Fruit fly (Drosophila melanogaster): Measurements from ENCODE around the gene Jhbp12.

DNA sequence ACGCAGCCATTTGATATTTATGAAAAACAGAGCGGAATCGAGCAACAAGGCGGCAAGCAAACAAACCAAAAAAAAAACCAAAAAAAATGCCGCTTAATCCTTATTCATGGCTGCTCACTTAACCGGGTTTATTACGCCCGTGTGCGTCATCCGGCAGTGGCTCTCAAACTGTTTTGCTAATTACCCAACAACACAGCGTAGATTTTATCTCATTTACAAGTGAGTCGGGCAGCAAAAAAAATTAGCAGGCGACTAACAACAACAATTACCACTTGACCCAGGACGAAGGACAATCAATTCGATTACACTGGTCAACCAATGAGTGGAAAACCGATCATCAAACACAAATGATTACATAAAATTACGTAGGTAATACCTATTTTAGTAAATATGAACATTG, 23.6 kb downstream of the Jhbp12 start:
- TF ChIP-seq Hnf4 (GFP tag; optimal IDR thresholded peaks at IDR 0.05) = no peak
- no peak for TF ChIP-seq fru (GFP tag; optimal IDR thresholded peaks at IDR 0.05)
- no peak for TF ChIP-seq usp (GFP tag; optimal IDR thresholded peaks at IDR 0.05)
- no peak for TF ChIP-seq h (GFP tag; optimal IDR thresholded peaks at IDR 0.05)

All from whole organism, wandering third instar larva.